Worm (Caenorhabditis elegans) whole organism, L1 larva: ENCODE data around the gene col-162.

Experiments
- ama-1 ChIP-seq: fragments of 150-350 bp; optimal IDR thresholded peaks from 2 replicates; lab custom pipeline; 2014
- nhr-237 ChIP-seq: fragments of 150-350 bp; optimal IDR thresholded peaks from 2 replicates; lab custom pipeline; 2014; ENCODE audit warnings: missing biosample characterization, missing genetic modification characterization
- tbx-2 ChIP-seq: sonication (generic microtip); optimal IDR thresholded peaks from 2 replicates; lab custom pipeline; 2016; ENCODE audit warnings: missing genetic modification characterization, missing compliant biosample characterization

DNA sequence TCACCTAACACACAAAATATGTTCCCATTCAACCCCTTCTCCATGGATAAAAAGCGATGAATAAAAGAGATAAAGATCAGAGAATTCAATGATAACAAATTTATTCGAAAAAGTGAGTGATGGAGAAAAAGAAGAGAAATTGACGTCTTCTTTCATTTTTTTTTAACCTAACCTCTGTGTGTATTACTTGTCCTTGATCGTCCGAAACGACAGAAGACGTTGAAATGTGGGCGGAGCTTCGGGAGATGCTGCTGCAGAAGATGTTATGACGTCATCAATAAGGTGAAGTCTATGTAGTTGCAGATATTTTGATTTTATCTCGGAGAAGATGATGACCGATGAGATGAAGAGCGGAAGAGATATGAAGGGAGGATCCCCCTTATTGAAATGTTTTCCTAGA is 48.1 kb downstream of the col-162 start, which contains the start of gene T10G3.3:
- TF ChIP-seq ama-1 (lab: Kevin White, UChicago) (no peak), nhr-237 (no peak), tbx-2 (no peak)
